Worm (Caenorhabditis elegans) whole organism, L2 larva: Measurements from ENCODE around the gene grwd-1.

Source experiments
- F13H6.1 ChIP-seq: sonication (generic microtip); optimal IDR thresholded peaks from 2 replicates; lab custom pipeline; 2016; ENCODE audit warnings: missing genetic modification characterization, missing compliant biosample characterization
- R02D3.7 ChIP-seq: fragments of 150-350 bp; optimal IDR thresholded peaks from 2 replicates; lab custom pipeline; 2014; ENCODE audit warnings: missing biosample characterization, missing genetic modification characterization
- Y55F3AM.14 ChIP-seq: fragments of 200-800 bp; sonication (Bioruptor generic); optimal IDR thresholded peaks from 2 replicates; lab custom pipeline; 2018; ENCODE audit warnings: mild to moderate bottlenecking, missing genetic modification characterization, missing compliant biosample characterization
- alr-1 ChIP-seq: fragments of 150-350 bp; optimal IDR thresholded peaks from 2 replicates; lab custom pipeline; 2014; ENCODE audit warnings: missing biosample characterization, missing genetic modification characterization
- aly-2 ChIP-seq: fragments of 150-350 bp; optimal IDR thresholded peaks from 2 replicates; lab custom pipeline; 2014; ENCODE audit warnings: missing biosample characterization, missing genetic modification characterization
- ama-1 ChIP-seq: fragments of 150-350 bp; optimal IDR thresholded peaks from 2 replicates; lab custom pipeline; 2018; ENCODE audit warnings: inconsistent platforms
- ceh-16 ChIP-seq: fragments of 150-350 bp; optimal IDR thresholded peaks from 2 replicates; lab custom pipeline; 2014; ENCODE audit warnings: missing biosample characterization, missing genetic modification characterization
- ceh-82 ChIP-seq: fragments of 150-350 bp; optimal IDR thresholded peaks from 2 replicates; lab custom pipeline; 2014; ENCODE audit warnings: missing biosample characterization, missing genetic modification characterization
- crh-2 ChIP-seq: sonication (generic microtip); optimal IDR thresholded peaks from 2 replicates; lab custom pipeline; 2017; ENCODE audit warnings: missing biosample characterization, missing genetic modification characterization
- dmd-4 ChIP-seq: sonication (generic microtip); optimal IDR thresholded peaks from 2 replicates; lab custom pipeline; 2017; ENCODE audit warnings: missing biosample characterization, missing genetic modification characterization
- egl-27 ChIP-seq: sonication (generic microtip); optimal IDR thresholded peaks from 3 replicates; lab custom pipeline; 2017; ENCODE audit warnings: missing biosample characterization, missing genetic modification reagents, missing genetic modification characterization
- elt-3 ChIP-seq: sonication (generic microtip); optimal IDR thresholded peaks from 2 replicates; lab custom pipeline; 2017; ENCODE audit warnings: missing biosample characterization, missing genetic modification characterization
- gmeb-1 ChIP-seq: fragments of 150-350 bp; optimal IDR thresholded peaks from 2 replicates; lab custom pipeline; 2014; ENCODE audit warnings: missing biosample characterization, missing genetic modification characterization
- lin-11 ChIP-seq: fragments of 150-350 bp; sonication (generic microtip); optimal IDR thresholded peaks from 2 replicates; lab custom pipeline; 2014; ENCODE audit warnings: missing biosample characterization, missing genetic modification characterization, inconsistent platforms, mixed read lengths
- lin-13 ChIP-seq: fragments of 150-350 bp; optimal IDR thresholded peaks from 2 replicates; lab custom pipeline; 2014; ENCODE audit warnings: missing biosample characterization, missing genetic modification reagents, missing genetic modification characterization
- lin-39 ChIP-seq: fragments of 150-350 bp; optimal IDR thresholded peaks from 2 replicates; lab custom pipeline; 2014; ENCODE audit warnings: missing biosample characterization, missing genetic modification reagents, missing genetic modification characterization
- lsy-2 ChIP-seq, 2 experiments: fragments of 150-350 bp in 1 of 2; sonication (generic microtip) in 1 of 2; optimal IDR thresholded peaks; 2 replicates each; lab custom pipeline; 2014 to 2017; ENCODE audit warnings: missing biosample characterization in 2 of 2, missing genetic modification characterization in 2 of 2
- mab-5 ChIP-seq: fragments of 150-350 bp; optimal IDR thresholded peaks from 2 replicates; lab custom pipeline; 2014; ENCODE audit warnings: missing biosample characterization, missing genetic modification characterization
- mdl-1 ChIP-seq, 2 experiments: fragments of 150-350 bp in 1 of 2; sonication (generic microtip) in 1 of 2; optimal IDR thresholded peaks; 2 replicates each; lab custom pipeline; 2017; ENCODE audit warnings: missing biosample characterization in 2 of 2, missing genetic modification characterization in 2 of 2
- nhr-10 ChIP-seq: sonication (generic microtip); optimal IDR thresholded peaks from 2 replicates; lab custom pipeline; 2017; ENCODE audit warnings: missing biosample characterization, missing genetic modification characterization
- nhr-11 ChIP-seq: fragments of 150-350 bp; optimal IDR thresholded peaks from 2 replicates; lab custom pipeline; 2014; ENCODE audit warnings: missing biosample characterization, missing genetic modification characterization
- nhr-12 ChIP-seq: fragments of 150-350 bp; optimal IDR thresholded peaks from 2 replicates; lab custom pipeline; 2014; ENCODE audit warnings: missing biosample characterization, missing genetic modification characterization
- nhr-129 ChIP-seq: fragments of 150-350 bp; optimal IDR thresholded peaks from 2 replicates; lab custom pipeline; 2014; ENCODE audit warnings: missing biosample characterization, missing genetic modification characterization
- nhr-21 ChIP-seq: fragments of 150-350 bp; optimal IDR thresholded peaks from 2 replicates; lab custom pipeline; 2014; ENCODE audit warnings: missing biosample characterization, missing genetic modification characterization
- nhr-25 ChIP-seq: fragments of 150-350 bp; sonication (generic microtip); optimal IDR thresholded peaks from 3 replicates; lab custom pipeline; 2014; ENCODE audit warnings: missing biosample characterization, missing genetic modification characterization
- nhr-6 ChIP-seq: fragments of 150-350 bp; optimal IDR thresholded peaks from 2 replicates; lab custom pipeline; 2014; ENCODE audit warnings: missing biosample characterization, missing genetic modification characterization
- nhr-77 ChIP-seq: fragments of 150-350 bp; optimal IDR thresholded peaks from 2 replicates; lab custom pipeline; 2014; ENCODE audit warnings: missing biosample characterization, missing genetic modification characterization
- peb-1 ChIP-seq: fragments of 150-350 bp; optimal IDR thresholded peaks from 2 replicates; lab custom pipeline; 2014; ENCODE audit warnings: missing biosample characterization, missing genetic modification characterization
- sem-4 ChIP-seq: fragments of 150-350 bp; optimal IDR thresholded peaks from 2 replicates; lab custom pipeline; 2014; ENCODE audit warnings: missing biosample characterization, missing genetic modification reagents, missing genetic modification characterization
- skn-1 ChIP-seq: sonication (generic microtip); optimal IDR thresholded peaks from 2 replicates; lab custom pipeline; 2017; ENCODE audit warnings: missing biosample characterization, missing genetic modification characterization
- sma-3 ChIP-seq: sonication (generic microtip); optimal IDR thresholded peaks from 2 replicates; lab custom pipeline; 2016; ENCODE audit warnings: missing genetic modification reagents, missing genetic modification characterization, missing compliant biosample characterization
- sma-9 ChIP-seq, 2 experiments: fragments of 150-350 bp in 1 of 2; sonication (generic microtip) in 1 of 2; optimal IDR thresholded peaks; 2 replicates each; lab custom pipeline; 2014 to 2016; ENCODE audit warnings: missing genetic modification characterization in 2 of 2, mild to moderate bottlenecking in 1 of 2, missing biosample characterization in 1 of 2, missing compliant biosample characterization in 1 of 2, missing genetic modification reagents in 1 of 2, moderate library complexity in 1 of 2
- snpc-4 ChIP-seq: fragments of 150-350 bp; optimal IDR thresholded peaks from 2 replicates; lab custom pipeline; 2014; ENCODE audit warnings: missing biosample characterization, missing genetic modification characterization
- unc-39 ChIP-seq: fragments of 150-350 bp; optimal IDR thresholded peaks from 2 replicates; lab custom pipeline; 2014; ENCODE audit warnings: missing biosample characterization, missing genetic modification characterization
- unc-55 ChIP-seq: fragments of 150-350 bp; sonication (generic microtip); optimal IDR thresholded peaks from 3 replicates; lab custom pipeline; 2014; ENCODE audit warnings: missing biosample characterization, missing genetic modification reagents, missing genetic modification characterization
- zag-1 ChIP-seq: fragments of 150-350 bp; optimal IDR thresholded peaks from 2 replicates; lab custom pipeline; 2014; ENCODE audit warnings: missing biosample characterization, missing genetic modification characterization
- ztf-1 ChIP-seq: fragments of 200-800 bp; sonication (Bioruptor generic); conservative IDR thresholded peaks from 2 replicates; pipeline ENCODE4 v1.3.6; 2022; ENCODE audit warnings: missing genetic modification characterization, missing compliant biosample characterization
- ztf-11 ChIP-seq: sonication (generic microtip); optimal IDR thresholded peaks from 2 replicates; lab custom pipeline; 2017; ENCODE audit warnings: missing biosample characterization, missing genetic modification characterization
- ztf-4 ChIP-seq: fragments of 150-350 bp; optimal IDR thresholded peaks from 2 replicates; lab custom pipeline; 2014; ENCODE audit warnings: missing biosample characterization, missing genetic modification characterization

grwd-1 gene

ce11 chrIII:5149478-5149877 lies 3.8 kb upstream of the grwd-1 start, which contains the start of gene Y54H5A.2:
TSS of gene Y54H5A.2 (minus strand) at chrIII:5149578.
- TF ChIP-seq nhr-129 (tag; lab: Kevin White, UChicago) (no peak), mdl-1 (tag; optimal IDR thresholded peaks at IDR 0.05; lab: Kevin White, UChicago) (no peak), R02D3.7 (tag; lab: Kevin White, UChicago) (no peak), crh-2 (tag; lab: Kevin White, UChicago) (no peak), snpc-4 (no peak), nhr-10 (tag; lab: Kevin White, UChicago) (no peak), skn-1 (no peak), F13H6.1 (no peak), nhr-25 (tag; lab: Kevin White, UChicago) (no peak), nhr-12 (no peak), peb-1 (tag; lab: Kevin White, UChicago) (no peak), dmd-4 (no peak), ceh-82 (no peak), nhr-77 (no peak)
- TF ChIP-seq, all 48 proteins: peak for 0

DNA sequence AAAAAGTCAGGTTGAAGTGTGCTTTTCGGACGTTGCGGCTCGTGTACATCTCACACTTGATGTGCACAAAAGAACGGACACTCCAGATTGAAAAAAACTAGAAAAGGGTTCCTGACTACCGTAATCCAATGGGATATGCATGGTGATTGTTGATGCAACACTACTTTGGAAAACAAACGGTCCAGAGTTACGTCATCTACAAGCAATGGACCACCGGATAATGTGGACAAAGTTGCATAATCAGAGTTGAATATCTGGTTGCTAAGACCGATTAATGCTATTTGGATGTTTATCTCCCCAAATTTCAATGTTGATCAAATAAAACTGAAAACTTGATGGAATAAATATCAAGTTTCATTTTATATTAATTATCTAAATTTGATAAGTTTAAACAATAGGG lies 3.3 kb upstream of the grwd-1 start:
- TF ChIP-seq nhr-6 (tag; lab: Kevin White, UChicago) (no peak), lsy-2 (tag; optimal IDR thresholded peaks at IDR 0.05; lab: Kevin White, UChicago) (no peak), ztf-4 (tag; lab: Kevin White, UChicago) (no peak), snpc-4 (no peak), nhr-129 (tag; lab: Kevin White, UChicago) (no peak), ztf-11 (no peak), lin-39 (tag; lab: Kevin White, UChicago) (no peak)

DNA sequence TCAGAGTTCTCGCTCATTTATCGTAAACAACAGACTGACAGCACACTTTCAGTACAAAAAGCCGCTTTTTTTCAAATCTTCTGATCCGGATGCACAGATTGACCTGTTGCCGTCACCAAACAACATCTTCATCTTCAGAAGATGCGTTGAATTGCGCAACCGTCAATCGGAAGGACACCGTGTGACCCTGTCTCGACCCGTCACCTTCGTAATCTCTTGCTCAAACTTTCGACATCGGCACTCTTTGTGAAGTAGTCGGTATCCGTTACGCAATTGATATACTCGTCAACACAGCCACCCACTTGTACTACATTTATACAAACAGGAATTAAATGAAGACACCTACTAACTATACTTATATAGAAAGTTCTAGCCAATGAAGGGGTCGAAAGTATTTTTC lies 2.3 kb upstream of the grwd-1 start:
- no peak for TF ChIP-seq nhr-21 (tag; lab: Kevin White, UChicago)
- no peak for TF ChIP-seq ama-1 (lab: Kevin White, UChicago)
- no peak for TF ChIP-seq unc-39 (tag; lab: Kevin White, UChicago)
- no peak for TF ChIP-seq ztf-11
- TF ChIP-seq nhr-12, result no peak
- no peak for TF ChIP-seq nhr-6 (tag; lab: Kevin White, UChicago)
- no peak for TF ChIP-seq gmeb-1 (tag; lab: Kevin White, UChicago)
- no peak for TF ChIP-seq zag-1
- no peak for TF ChIP-seq F13H6.1
- TF ChIP-seq Y55F3AM.14, result no peak
- no peak for TF ChIP-seq alr-1 (tag; lab: Kevin White, UChicago)
- no peak for TF ChIP-seq lin-13 (GFP tag; lab: Kevin White, UChicago)
- no peak for TF ChIP-seq egl-27 (tag; lab: Kevin White, UChicago)
- TF ChIP-seq mdl-1 (tag; optimal IDR thresholded peaks at IDR 0.05; lab: Kevin White, UChicago), result no peak
- no peak for TF ChIP-seq lin-11 (tag; lab: Kevin White, UChicago)
- TF ChIP-seq ceh-16 (tag; lab: Kevin White, UChicago), result no peak
- no peak for TF ChIP-seq sem-4 (tag; lab: Kevin White, UChicago)
- TF ChIP-seq nhr-129 (tag; lab: Kevin White, UChicago), result no peak
- TF ChIP-seq, all 48 proteins: peak for 0

- TF ChIP-seq aly-2 (tag; lab: Kevin White, UChicago), result no peak
- TF ChIP-seq snpc-4, result no peak
- no peak for TF ChIP-seq alr-1 (tag; lab: Kevin White, UChicago)
- no peak for TF ChIP-seq sma-3 (GFP tag; lab: Kevin White, UChicago)
- TF ChIP-seq nhr-25 (tag; lab: Kevin White, UChicago), result no peak
- TF ChIP-seq unc-55 (GFP tag; lab: Kevin White, UChicago), result no peak
- TF ChIP-seq lin-13 (GFP tag; lab: Kevin White, UChicago), result no peak
- no peak for TF ChIP-seq mdl-1 (tag; optimal IDR thresholded peaks at IDR 0.05; lab: Kevin White, UChicago)
- no peak for TF ChIP-seq peb-1 (tag; lab: Kevin White, UChicago)
- no peak for TF ChIP-seq sma-9 (GFP tag; optimal IDR thresholded peaks at IDR 0.05; lab: Kevin White, UChicago)
- no peak for TF ChIP-seq sma-9 (tag; optimal IDR thresholded peaks at IDR 0.05; lab: Kevin White, UChicago)
- TF ChIP-seq nhr-129 (tag; lab: Kevin White, UChicago), result no peak
- TF ChIP-seq, all 48 proteins: peak for 0
These were observed 2.1 kb downstream of the grwd-1 start for ce11 chrIII:5155393-5155792.

DNA sequence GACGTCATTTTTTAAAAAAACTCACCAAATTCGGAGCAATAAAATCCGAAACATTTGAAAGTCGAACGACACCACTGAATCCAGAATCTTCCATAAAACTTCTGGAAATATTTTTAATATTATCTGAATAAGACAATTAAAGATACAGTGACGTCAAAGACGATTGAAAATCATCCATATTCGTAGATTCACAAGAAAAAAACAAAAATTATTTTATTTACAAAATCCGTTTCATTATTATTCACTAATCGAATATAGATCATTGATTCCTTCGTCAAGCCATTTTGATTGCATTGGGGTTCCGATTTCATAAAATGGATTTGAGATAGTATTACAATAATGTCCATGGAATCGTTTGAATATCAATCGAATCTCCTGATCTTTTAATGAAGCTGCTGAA lies 5.4 kb downstream of the grwd-1 start, which contains the start of gene oxy-4:
oxy-4 (minus strand) TSS at position 101 of the 400 bp plus-strand sequence.
- TF ChIP-seq R02D3.7 (tag; lab: Kevin White, UChicago) (no peak), mab-5 (no peak), elt-3 (tag; lab: Kevin White, UChicago) (no peak), ztf-1 (no peak), skn-1 (no peak), nhr-21 (tag; lab: Kevin White, UChicago) (no peak), ztf-11 (no peak), ceh-16 (tag; lab: Kevin White, UChicago) (no peak), nhr-11 (tag; lab: Kevin White, UChicago) (no peak), peb-1 (tag; lab: Kevin White, UChicago) (no peak), Y55F3AM.14 (no peak)
